Fruit fly (Drosophila melanogaster) whole organism, embryonic: ENCODE data around the gene CG32459.

Experiments
- CG11696 ChIP-seq: fragments of 200-800 bp; sonication (Bioruptor generic); IDR thresholded peaks from 2 replicates; pipeline ENCODE4 v1.3.6; 2022; ENCODE audit warnings: missing biosample characterization, missing genetic modification characterization
- CG5245 ChIP-seq: fragments of 200-800 bp; sonication (Bioruptor generic); optimal IDR thresholded peaks from 3 replicates; lab custom pipeline; 2016; ENCODE audit warnings: missing biosample characterization, missing genetic modification characterization
- CG6854 ChIP-seq: fragments of 200-800 bp; sonication (Bioruptor generic); optimal IDR thresholded peaks from 3 replicates; lab custom pipeline; 2017; ENCODE audit warnings: missing biosample characterization, mild to moderate bottlenecking, missing genetic modification characterization
- Sry-β ChIP-seq: fragments of 200-800 bp; sonication (Bioruptor generic); optimal IDR thresholded peaks from 2 replicates; lab custom pipeline; 2018; ENCODE audit warnings: missing biosample characterization, mild to moderate bottlenecking, missing genetic modification characterization, moderate library complexity
- zf30C ChIP-seq: fragments of 200-800 bp; sonication (Bioruptor generic); optimal IDR thresholded peaks from 3 replicates; lab custom pipeline; 2018; ENCODE audit warnings: missing biosample characterization, mild to moderate bottlenecking, missing genetic modification characterization

DNA sequence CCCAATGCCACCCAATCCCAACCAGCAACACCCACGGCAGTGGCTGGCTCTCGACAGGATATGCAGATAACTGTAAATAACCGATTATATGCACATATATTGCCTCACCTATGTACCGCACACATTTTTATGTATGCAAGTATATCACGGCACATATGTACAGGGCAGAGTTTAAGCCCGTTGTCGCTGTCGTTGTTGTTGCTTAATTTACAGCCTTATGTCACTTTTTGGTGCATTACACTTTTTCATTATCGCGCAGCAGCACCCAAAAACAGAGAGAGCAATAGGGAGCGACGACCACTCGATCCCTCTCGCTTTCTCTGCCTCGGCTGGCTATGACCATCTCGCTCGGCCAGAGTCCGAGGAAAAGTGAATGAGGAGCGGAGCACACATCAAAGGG lies 16.6 kb downstream of the CG32459 start:
- TF ChIP-seq CG6854 (GFP tag; lab: Kevin White, UChicago), result no peak
- TF ChIP-seq zf30C, result no peak
- TF ChIP-seq CG11696 (GFP tag; lab: Robert Waterston, UW), result no peak
- TF ChIP-seq Sry-β (GFP tag; lab: Kevin White, UChicago), result no peak
- no peak for TF ChIP-seq CG5245 (GFP tag; lab: Kevin White, UChicago)
